Fruit fly (Drosophila melanogaster): ENCODE results near the gene Trs33.

The Trs33 gene

dm6 chr3R:15342432-15342925, 8.3 kb downstream of the Trs33 start:
- TF ChIP-seq tj (GFP tag; optimal IDR thresholded peaks at IDR 0.05) (peak; percentile 94), CG7101 (tag; optimal IDR thresholded peaks at IDR 0.05) (no peak), CG5204 (GFP tag; optimal IDR thresholded peaks at IDR 0.05) (no peak), Clk (GFP tag; optimal IDR thresholded peaks at IDR 0.05) (no peak), CG12768 (GFP tag; optimal IDR thresholded peaks at IDR 0.05) (peak; percentile 0), CG7045 (GFP tag; optimal IDR thresholded peaks at IDR 0.05) (peak; percentile 3), Crg-1 (GFP tag; optimal IDR thresholded peaks at IDR 0.05) (no peak), cic (GFP tag; optimal IDR thresholded peaks at IDR 0.05) (no peak), pad (GFP tag; optimal IDR thresholded peaks at IDR 0.05) (no peak), CG11617 (GFP tag; optimal IDR thresholded peaks at IDR 0.05) (no peak), kay (GFP tag; ENCODE audit: borderline replicate concordance) (no peak)

DNA sequence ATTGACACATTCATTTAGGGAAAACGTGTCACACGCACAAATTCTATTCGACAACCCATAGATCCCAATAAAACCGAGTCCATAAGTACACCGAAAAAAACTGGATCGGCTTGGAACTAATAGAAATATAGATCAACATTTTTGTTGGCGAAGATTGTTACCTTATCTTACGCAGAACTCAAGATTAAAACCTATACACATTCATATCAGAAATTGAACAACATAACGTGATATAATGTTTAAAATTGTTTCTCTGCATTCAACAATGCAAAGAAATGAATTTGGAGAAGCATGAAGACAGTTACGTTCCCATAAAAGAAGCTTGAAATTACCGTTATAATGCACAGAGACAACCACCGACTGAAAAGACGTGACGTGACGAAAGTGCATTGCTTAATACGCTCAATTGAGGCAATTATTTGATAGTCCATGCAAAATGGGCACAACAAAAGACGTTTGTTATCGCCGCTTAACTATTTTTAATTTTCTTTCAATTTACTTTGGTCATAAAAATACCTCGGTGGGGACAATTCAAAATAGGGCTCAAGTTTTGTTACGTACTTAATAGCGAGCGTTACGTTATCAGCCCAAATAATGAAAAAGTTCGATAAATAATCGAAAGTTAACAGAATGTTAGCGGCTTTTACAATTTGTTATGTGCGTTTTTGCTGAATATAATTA, 10.6 kb downstream of the Trs33 start, which contains the start of gene SerRS-m:
TSS of gene SerRS-m (plus strand) at position 616 of the 681 bp plus-strand sequence.
- TF ChIP-seq CG11617 (GFP tag; optimal IDR thresholded peaks at IDR 0.05), result peak; percentile 1
- TF ChIP-seq ovo (GFP tag; optimal IDR thresholded peaks at IDR 0.05), result peak; percentile 43
- no peak for TF ChIP-seq CG5204 (GFP tag; optimal IDR thresholded peaks at IDR 0.05)
- peak; percentile 5 for TF ChIP-seq bab1 (GFP tag; optimal IDR thresholded peaks at IDR 0.05)

dm6 chr3R:15339111-15339510, 11.7 kb downstream of the Trs33 start:
- TF ChIP-seq Hr96 (GFP tag; optimal IDR thresholded peaks at IDR 0.05) (no peak), Mnt (GFP tag; optimal IDR thresholded peaks at IDR 0.05) (no peak), CG33017 (tag; optimal IDR thresholded peaks at IDR 0.05) (no peak), Crg-1 (GFP tag; optimal IDR thresholded peaks at IDR 0.05) (no peak), CG14711 (tag; optimal IDR thresholded peaks at IDR 0.05) (no peak), toe (GFP tag; optimal IDR thresholded peaks at IDR 0.05) (no peak), tj (GFP tag; optimal IDR thresholded peaks at IDR 0.05) (no peak), CG11617 (GFP tag; optimal IDR thresholded peaks at IDR 0.05) (no peak), cnc (optimal IDR thresholded peaks at IDR 0.05) (no peak), CG7101 (tag; optimal IDR thresholded peaks at IDR 0.05) (no peak), bab1 (GFP tag; optimal IDR thresholded peaks at IDR 0.05) (no peak), ovo (GFP tag; optimal IDR thresholded peaks at IDR 0.05) (no peak), cic (GFP tag; optimal IDR thresholded peaks at IDR 0.05) (no peak), CG7045 (GFP tag; optimal IDR thresholded peaks at IDR 0.05) (no peak), kay (GFP tag; ENCODE audit: borderline replicate concordance) (no peak), pad (GFP tag; optimal IDR thresholded peaks at IDR 0.05) (no peak), Clk (GFP tag; optimal IDR thresholded peaks at IDR 0.05) (no peak), CG5204 (GFP tag; optimal IDR thresholded peaks at IDR 0.05) (no peak), CG1620 (GFP tag; optimal IDR thresholded peaks at IDR 0.05) (no peak)

DNA sequence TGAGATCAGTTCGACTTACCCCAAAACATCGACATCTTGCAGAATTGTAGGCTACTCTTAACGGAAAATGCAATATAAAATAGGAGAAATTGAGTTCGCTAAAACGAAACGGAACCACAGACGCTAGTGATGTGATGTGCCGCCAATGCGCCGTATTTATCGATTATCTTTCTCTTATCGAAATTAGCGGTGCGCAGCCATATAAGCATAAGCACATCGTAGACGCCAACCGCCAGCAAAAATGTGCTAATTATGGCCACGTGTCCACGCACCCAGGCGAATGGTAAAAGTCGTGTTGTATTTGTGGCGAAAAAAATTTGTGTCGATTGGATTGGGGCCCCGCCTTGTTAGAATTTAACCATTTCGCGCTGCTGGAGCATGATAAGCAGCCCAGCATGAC, 17.8 kb downstream of the Trs33 start, which contains the start of the genes Fkbp39 and Cyfip:
TSS of gene Fkbp39 (minus strand) at position 140 of the 400 bp plus-strand sequence.
TSS of gene Cyfip (plus strand) at position 273 of the 400 bp plus-strand sequence.
- TF ChIP-seq bab1 (GFP tag; optimal IDR thresholded peaks at IDR 0.05) (peak; percentile 79), CG33017 (tag; optimal IDR thresholded peaks at IDR 0.05) (no peak), Clk (GFP tag; optimal IDR thresholded peaks at IDR 0.05) (no peak), tj (GFP tag; optimal IDR thresholded peaks at IDR 0.05) (no peak), CG1620 (GFP tag; optimal IDR thresholded peaks at IDR 0.05) (peak; percentile 65), Mnt (GFP tag; optimal IDR thresholded peaks at IDR 0.05) (peak; percentile 99), CG7101 (tag; optimal IDR thresholded peaks at IDR 0.05) (peak; percentile 44), pad (GFP tag; optimal IDR thresholded peaks at IDR 0.05) (peak; percentile 66), cic (GFP tag; optimal IDR thresholded peaks at IDR 0.05) (peak; percentile 51), CG12768 (GFP tag; optimal IDR thresholded peaks at IDR 0.05) (no peak), CG11617 (GFP tag; optimal IDR thresholded peaks at IDR 0.05) (peak; percentile 42), Crg-1 (GFP tag; optimal IDR thresholded peaks at IDR 0.05) (peak; percentile 60), CG14711 (tag; optimal IDR thresholded peaks at IDR 0.05) (peak; percentile 40), ovo (GFP tag; optimal IDR thresholded peaks at IDR 0.05) (no peak)

- peak; percentile 43 for TF ChIP-seq CG14711 (tag; optimal IDR thresholded peaks at IDR 0.05)
- TF ChIP-seq CG1620 (GFP tag; optimal IDR thresholded peaks at IDR 0.05), result peak; percentile 46
- TF ChIP-seq CG7101 (tag; optimal IDR thresholded peaks at IDR 0.05), result peak; percentile 57
- peak; percentile 36 for TF ChIP-seq Mnt (GFP tag; optimal IDR thresholded peaks at IDR 0.05)
- TF ChIP-seq bab1 (GFP tag; optimal IDR thresholded peaks at IDR 0.05), result peak; percentile 30
- no peak for TF ChIP-seq Crg-1 (GFP tag; optimal IDR thresholded peaks at IDR 0.05)
Observed at dm6 chr3R:15330472-15330871, 20.3 kb downstream of the Trs33 start, which contains the start of gene mRpL9. Gene mRpL9 (plus strand): TSS chr3R:15330738.

- TF ChIP-seq ovo (GFP tag; optimal IDR thresholded peaks at IDR 0.05) (peak; percentile 43), Crg-1 (GFP tag; optimal IDR thresholded peaks at IDR 0.05) (no peak)
Observed at dm6 chr3R:15328083-15328779, 22.6 kb downstream of the Trs33 start, which contains the start of the genes CG6236 and ea. Gene CG6236 (minus strand): TSS chr3R:15328269. Gene ea (plus strand): TSS chr3R:15328729.
